Worm (Caenorhabditis elegans) whole organism, young adult: ENCODE measurements around the gene ugt-23.

Experiments used
- F23B12.7 ChIP-seq: sonication (generic microtip); optimal IDR thresholded peaks from 2 replicates; lab custom pipeline; 2017; ENCODE audit warnings: missing genetic modification characterization, mild to moderate bottlenecking, missing compliant biosample characterization, antibody characterized with exemption, moderate library complexity; ENCODE audit not compliant: insufficient read depth
- snpc-4 ChIP-seq, 5 experiments: fragments of 150-350 bp in 1 of 5; sonication (generic microtip) in 4 of 5; optimal IDR thresholded peaks; 2 replicates each; lab custom pipeline; 2014 to 2018; ENCODE audit warnings: missing genetic modification characterization in 5 of 5, missing biosample characterization in 3 of 5, antibody characterized with exemption in 2 of 5, mild to moderate bottlenecking in 2 of 5, missing compliant biosample characterization in 2 of 5, missing genotype in 2 of 5, moderate library complexity in 2 of 5, missing genetic modification reagents in 1 of 5

DNA sequence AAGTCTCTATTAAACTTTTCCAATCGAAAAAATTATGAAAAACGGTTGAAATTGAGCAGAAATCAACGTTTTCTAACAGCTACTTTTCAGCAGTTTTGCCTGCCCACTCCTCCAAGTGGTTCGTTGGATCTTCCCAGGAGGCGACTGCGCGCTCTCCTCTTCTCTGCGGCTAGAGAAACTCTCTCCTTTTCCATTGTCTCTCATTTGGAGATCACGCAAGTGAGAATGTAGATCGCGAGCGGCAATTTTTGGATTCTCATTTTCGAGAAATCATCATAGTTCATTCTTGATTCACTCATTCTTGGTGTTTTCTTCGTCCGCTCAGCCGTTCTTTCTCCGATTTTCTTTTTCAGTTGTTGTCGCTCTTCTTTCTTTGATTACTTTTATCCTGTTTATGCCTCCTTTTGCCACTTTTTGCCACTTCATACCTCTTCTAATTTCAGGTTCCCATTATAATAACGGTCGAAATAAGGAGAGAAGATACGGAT is 41.1 kb downstream of the ugt-23 start, which contains the start of gene mrp-4:
- TF ChIP-seq snpc-4 (GFP tag; optimal IDR thresholded peaks at IDR 0.05; lab: Kevin White, UChicago): no peak
- TF ChIP-seq snpc-4 (tag; optimal IDR thresholded peaks at IDR 0.05; lab: Kevin White, UChicago): no peak
- no peak for TF ChIP-seq F23B12.7 (tag; lab: Kevin White, UChicago)
